Fruit fly (Drosophila melanogaster) whole organism, prepupa: ENCODE measurements around the gene Vajk3.

Experiments
- Blimp-1 ChIP-seq: fragments of 200-800 bp; sonication (Bioruptor generic); optimal IDR thresholded peaks from 3 replicates; lab custom pipeline; 2017; ENCODE audit warnings: missing biosample characterization, missing genetic modification characterization, mild to moderate bottlenecking, moderate library complexity, missing genetic modification reagents
- CG10669 ChIP-seq: fragments of 200-800 bp; sonication (Bioruptor generic); optimal IDR thresholded peaks from 3 replicates; lab custom pipeline; 2018; ENCODE audit warnings: missing biosample characterization, mild to moderate bottlenecking, missing genetic modification characterization, moderate library complexity
- CG11294 ChIP-seq: fragments of 200-800 bp; sonication (Bioruptor generic); IDR thresholded peaks from 2 replicates; pipeline ENCODE4 v1.3.6; 2022; ENCODE audit warnings: missing biosample characterization, missing genetic modification characterization
- CG11762 ChIP-seq: fragments of 200-800 bp; sonication (Bioruptor generic); optimal IDR thresholded peaks from 3 replicates; lab custom pipeline; 2016; ENCODE audit warnings: missing biosample characterization, missing genetic modification characterization; ENCODE audit not compliant: insufficient read depth
- CG11902 ChIP-seq: fragments of 200-800 bp; sonication (Bioruptor generic); optimal IDR thresholded peaks from 3 replicates; lab custom pipeline; 2016; ENCODE audit warnings: missing biosample characterization, missing genetic modification characterization
- CG1621 ChIP-seq: fragments of 200-800 bp; sonication (Bioruptor generic); optimal IDR thresholded peaks from 3 replicates; lab custom pipeline; 2018; ENCODE audit warnings: missing biosample characterization, mild to moderate bottlenecking, missing genetic modification characterization
- CG16779 ChIP-seq: fragments of 200-800 bp; sonication (Bioruptor generic); optimal IDR thresholded peaks from 3 replicates; lab custom pipeline; 2017; ENCODE audit warnings: missing biosample characterization, mild to moderate bottlenecking, missing genetic modification characterization
- CG3032 ChIP-seq: fragments of 200-800 bp; optimal IDR thresholded peaks from 2 replicates; lab custom pipeline; 2019; ENCODE audit warnings: missing biosample characterization, mild to moderate bottlenecking, missing genetic modification characterization, moderate library complexity
- CG32006 ChIP-seq: fragments of 200-800 bp; sonication (Bioruptor generic); optimal IDR thresholded peaks from 3 replicates; lab custom pipeline; 2017; ENCODE audit warnings: missing biosample characterization, mild to moderate bottlenecking, missing genetic modification characterization
- CG34406 ChIP-seq: fragments of 200-800 bp; sonication (Bioruptor generic); optimal IDR thresholded peaks from 3 replicates; lab custom pipeline; 2016; ENCODE audit warnings: missing biosample characterization, missing genetic modification characterization
- CG3919 ChIP-seq: fragments of 200-800 bp; sonication (Bioruptor generic); optimal IDR thresholded peaks from 3 replicates; lab custom pipeline; 2016; ENCODE audit warnings: missing biosample characterization, missing genetic modification characterization
- CG6163 ChIP-seq: fragments of 200-800 bp; sonication (Bioruptor generic); IDR thresholded peaks from 3 replicates; pipeline ENCODE4 v1.3.6; 2022; ENCODE audit warnings: missing biosample characterization, missing genetic modification characterization
- CG6276 ChIP-seq: fragments of 200-800 bp; sonication (Bioruptor generic); optimal IDR thresholded peaks from 2 replicates; lab custom pipeline; 2017; ENCODE audit warnings: missing biosample characterization, mild to moderate bottlenecking, missing genetic modification characterization
- CG6792 ChIP-seq: fragments of 200-800 bp; sonication (Bioruptor generic); optimal IDR thresholded peaks from 3 replicates; lab custom pipeline; 2016; ENCODE audit warnings: missing biosample characterization, missing genetic modification characterization
- CG6808 ChIP-seq: fragments of 200-800 bp; sonication (Bioruptor generic); optimal IDR thresholded peaks from 3 replicates; lab custom pipeline; 2017; ENCODE audit warnings: missing biosample characterization, missing genetic modification characterization, mild to moderate bottlenecking, moderate library complexity, missing genetic modification reagents
- CG6854 ChIP-seq: fragments of 200-800 bp; sonication (Bioruptor generic); optimal IDR thresholded peaks from 2 replicates; lab custom pipeline; 2017; ENCODE audit warnings: missing biosample characterization, mild to moderate bottlenecking, missing genetic modification characterization
- CG7368 ChIP-seq: fragments of 200-800 bp; sonication (Bioruptor generic); optimal IDR thresholded peaks from 3 replicates; lab custom pipeline; 2016; ENCODE audit warnings: missing biosample characterization, missing genetic modification characterization
- CG8119 ChIP-seq: fragments of 200-800 bp; sonication (Bioruptor generic); IDR thresholded peaks from 3 replicates; pipeline ENCODE4 v1.3.6; 2022; ENCODE audit warnings: missing biosample characterization, missing genetic modification characterization
- CG8319 ChIP-seq: fragments of 200-800 bp; sonication (Bioruptor generic); optimal IDR thresholded peaks from 3 replicates; lab custom pipeline; 2016; ENCODE audit warnings: missing biosample characterization, missing genetic modification characterization
- CG9139 ChIP-seq: fragments of 200-800 bp; sonication (Bioruptor generic); optimal IDR thresholded peaks from 3 replicates; lab custom pipeline; 2017; ENCODE audit warnings: missing biosample characterization, mild to moderate bottlenecking, missing genetic modification characterization
- Eip75B ChIP-seq: fragments of 200-800 bp; sonication (Bioruptor generic); optimal IDR thresholded peaks from 3 replicates; lab custom pipeline; 2016; ENCODE audit warnings: missing biosample characterization, missing genetic modification characterization
- Eip78C ChIP-seq: fragments of 200-800 bp; sonication (Bioruptor generic); peaks from one replicate; lab custom pipeline; 2016; ENCODE audit warnings: missing biosample characterization, missing genetic modification characterization
- Eip93F ChIP-seq: fragments of 200-800 bp; sonication (Bioruptor generic); optimal IDR thresholded peaks from 2 replicates; lab custom pipeline; 2016; ENCODE audit warnings: missing biosample characterization, mild to moderate bottlenecking, missing genetic modification characterization
- Ets21C ChIP-seq: fragments of 200-800 bp; sonication (Bioruptor generic); optimal IDR thresholded peaks from 3 replicates; lab custom pipeline; 2016; ENCODE audit warnings: missing biosample characterization, missing genetic modification characterization
- Ets96B ChIP-seq: fragments of 200-800 bp; optimal IDR thresholded peaks from 2 replicates; lab custom pipeline; 2019; ENCODE audit warnings: missing biosample characterization, mild to moderate bottlenecking, missing genetic modification characterization, moderate library complexity
- Gug ChIP-seq: fragments of 200-800 bp; sonication (Bioruptor generic); IDR thresholded peaks from 2 replicates; pipeline ENCODE4 v1.3.6; 2022; ENCODE audit warnings: missing biosample characterization, missing genetic modification characterization
- Hr38 ChIP-seq: sonication (Bioruptor generic); optimal IDR thresholded peaks from 2 replicates; lab custom pipeline; 2016; ENCODE audit warnings: missing biosample characterization, missing genetic modification characterization
- Hr39 ChIP-seq: fragments of 200-800 bp; sonication (Bioruptor generic); optimal IDR thresholded peaks from 2 replicates; lab custom pipeline; 2016; ENCODE audit warnings: missing biosample characterization, missing genetic modification characterization
- Lpt ChIP-seq: fragments of 200-800 bp; sonication (Bioruptor generic); optimal IDR thresholded peaks from 3 replicates; lab custom pipeline; 2016; ENCODE audit warnings: missing biosample characterization, missing genetic modification characterization
- Met ChIP-seq: fragments of 200-800 bp; sonication (Bioruptor generic); optimal IDR thresholded peaks from 3 replicates; lab custom pipeline; 2016; ENCODE audit warnings: missing biosample characterization, missing genetic modification characterization
- Smox ChIP-seq: fragments of 200-800 bp; sonication (Bioruptor generic); optimal IDR thresholded peaks from 3 replicates; lab custom pipeline; 2016; ENCODE audit warnings: missing biosample characterization, missing genetic modification characterization
- Sox102F ChIP-seq: fragments of 200-800 bp; sonication (Bioruptor generic); optimal IDR thresholded peaks from 2 replicates; lab custom pipeline; 2016; ENCODE audit warnings: missing biosample characterization, mild to moderate bottlenecking, missing genetic modification characterization
- Sox15 ChIP-seq: fragments of 200-800 bp; sonication (Bioruptor generic); optimal IDR thresholded peaks from 3 replicates; lab custom pipeline; 2016; ENCODE audit warnings: missing biosample characterization, missing genetic modification characterization
- achi ChIP-seq: fragments of 200-800 bp; sonication (Bioruptor generic); optimal IDR thresholded peaks from 3 replicates; lab custom pipeline; 2016; ENCODE audit warnings: missing biosample characterization, missing genetic modification characterization
- acj6 ChIP-seq: fragments of 200-800 bp; sonication (Bioruptor generic); optimal IDR thresholded peaks from 3 replicates; lab custom pipeline; 2016; ENCODE audit warnings: missing biosample characterization, missing genetic modification characterization
- dac ChIP-seq: fragments of 200-800 bp; sonication (Bioruptor generic); optimal IDR thresholded peaks from 2 replicates; lab custom pipeline; 2017; ENCODE audit warnings: missing biosample characterization, mild to moderate bottlenecking, missing genetic modification characterization
- eg ChIP-seq: fragments of 200-800 bp; sonication (Bioruptor generic); IDR thresholded peaks from 3 replicates; pipeline ENCODE4 v1.3.6; 2022; ENCODE audit warnings: missing biosample characterization, missing genetic modification characterization
- fd59A ChIP-seq: fragments of 200-800 bp; sonication (Bioruptor generic); optimal IDR thresholded peaks from 2 replicates; lab custom pipeline; 2017; ENCODE audit warnings: missing biosample characterization, mild to moderate bottlenecking, missing genetic modification characterization, missing genetic modification reagents
- net ChIP-seq: fragments of 200-800 bp; sonication (Bioruptor generic); optimal IDR thresholded peaks from 3 replicates; lab custom pipeline; 2016; ENCODE audit warnings: missing biosample characterization, missing genetic modification characterization
- pdm3 ChIP-seq: fragments of 200-800 bp; sonication (Bioruptor generic); optimal IDR thresholded peaks from 3 replicates; lab custom pipeline; 2016; ENCODE audit warnings: missing biosample characterization, missing genetic modification characterization
- salr ChIP-seq, 2 experiments: fragments of 200-800 bp; sonication (Bioruptor generic); optimal IDR thresholded peaks; 3 replicates each; lab custom pipeline; 2016 to 2018; ENCODE audit warnings: missing biosample characterization in 2 of 2, missing genetic modification characterization in 2 of 2, mild to moderate bottlenecking in 1 of 2
- spab ChIP-seq: fragments of 200-800 bp; sonication (Bioruptor generic); optimal IDR thresholded peaks from 2 replicates; lab custom pipeline; 2017; ENCODE audit warnings: missing biosample characterization, mild to moderate bottlenecking, missing genetic modification characterization, missing genetic modification reagents
- ss ChIP-seq, 2 experiments: fragments of 200-800 bp; sonication (Bioruptor generic); optimal IDR thresholded peaks; 2 replicates in 1 of 2; 3 replicates in 1 of 2; lab custom pipeline; 2017 to 2018; ENCODE audit warnings: mild to moderate bottlenecking in 2 of 2, missing biosample characterization in 2 of 2, missing genetic modification characterization in 2 of 2, moderate library complexity in 1 of 2
- svp ChIP-seq: fragments of 200-800 bp; sonication (Bioruptor generic); peaks from one replicate; lab custom pipeline; 2016; ENCODE audit warnings: missing biosample characterization, missing genetic modification characterization
- topi ChIP-seq: fragments of 200-800 bp; sonication (Bioruptor generic); optimal IDR thresholded peaks from 3 replicates; lab custom pipeline; 2016; ENCODE audit warnings: missing biosample characterization, missing genetic modification characterization

Vajk3 gene

DNA sequence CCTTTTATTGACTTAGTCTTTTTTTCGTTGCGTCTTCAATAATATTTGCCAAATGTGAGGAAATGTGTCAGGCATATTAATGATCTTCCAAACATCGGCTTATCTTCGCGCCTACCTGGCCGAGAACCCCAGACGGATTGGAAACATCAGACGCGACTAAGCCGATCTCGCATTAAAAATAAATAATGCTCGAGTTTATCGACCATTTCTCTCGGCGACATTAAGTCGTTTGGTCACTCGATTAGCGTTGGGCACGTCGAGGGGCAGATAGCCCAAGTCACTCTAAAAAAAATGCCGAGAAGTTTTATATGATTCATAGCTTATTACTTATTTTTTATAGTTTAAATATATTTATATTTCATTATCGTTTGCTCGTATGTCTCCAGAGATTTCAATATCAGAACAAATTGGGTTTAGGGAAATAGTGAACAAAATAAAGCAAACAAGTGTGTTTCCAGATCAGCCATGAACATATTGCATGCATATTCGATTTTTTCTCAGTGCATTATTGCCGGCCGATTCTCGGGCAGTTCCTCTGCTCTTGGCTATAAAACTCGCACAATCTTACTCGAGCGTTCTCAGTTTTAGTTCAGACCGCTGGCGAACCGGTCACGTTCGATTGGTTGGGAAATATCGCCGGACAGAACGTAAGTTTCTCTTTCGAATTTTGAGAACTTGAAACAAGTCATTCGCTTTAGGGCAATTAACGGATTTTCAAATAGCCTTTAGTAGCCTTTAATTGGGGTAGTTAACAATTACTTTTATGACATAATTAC lies 42.0 kb downstream of the Vajk3 start, which contains the start of gene Ance (continued):
- TF ChIP-seq CG16779 (peak; percentile 19), CG1621 (tag; lab: Kevin White, UChicago) (peak; percentile 68), CG8119 (peak; percentile 34; the same call in 1 of the 3 replicates), CG11762 (no peak), CG6792 (GFP tag; lab: Kevin White, UChicago) (peak; percentile 32), ss (GFP tag; optimal IDR thresholded peaks at IDR 0.05; lab: Kevin White, UChicago) (peak; percentile 76 to 85), Eip93F (GFP tag; lab: Kevin White, UChicago) (no peak), Ets96B (tag; lab: Kevin White, UChicago) (peak; percentile 76), Hr39 (no peak), Sox102F (GFP tag; lab: Kevin White, UChicago) (peak; percentile 46), salr (GFP tag; optimal IDR thresholded peaks at IDR 0.05; lab: Kevin White, UChicago) (no peak), Lpt (GFP tag; lab: Kevin White, UChicago) (no peak), achi (GFP tag; lab: Kevin White, UChicago) (no peak), Met (peak; percentile 50), Eip75B (GFP tag; lab: Kevin White, UChicago) (peak; percentile 44), CG3919 (GFP tag; lab: Kevin White, UChicago) (peak; percentile 56), CG7368 (GFP tag; lab: Kevin White, UChicago) (peak; percentile 15), CG9139 (peak; percentile 68), CG6163 (GFP tag; lab: Robert Waterston, UW) (peak; percentile 61), Eip78C (GFP tag; lab: Kevin White, UChicago) (peak; percentile 81), eg (GFP tag; lab: Robert Waterston, UW) (peak; percentile 32; the same call in 1 of the 3 replicates), CG6854 (no peak), CG6808 (GFP tag; lab: Kevin White, UChicago) (peak; percentile 47), net (GFP tag; lab: Kevin White, UChicago) (peak; percentile 23)

- TF ChIP-seq CG16779 (no peak), CG10669 (GFP tag; lab: Kevin White, UChicago) (no peak), CG11902 (peak; percentile 79), CG1621 (tag; lab: Kevin White, UChicago) (no peak), CG6276 (GFP tag; lab: Kevin White, UChicago) (peak; percentile 31), Smox (GFP tag; lab: Kevin White, UChicago) (no peak), dac (GFP tag; lab: Kevin White, UChicago) (peak; percentile 89), spab (GFP tag; lab: Kevin White, UChicago) (no peak), Hr38 (GFP tag; lab: Kevin White, UChicago) (no peak), svp (peak; percentile 92), topi (peak; percentile 87), salr (GFP tag; optimal IDR thresholded peaks at IDR 0.05; lab: Kevin White, UChicago) (peak; percentile 60 to 78), CG8119 (peak; percentile 58), fd59A (GFP tag; lab: Kevin White, UChicago) (peak; percentile 58), net (GFP tag; lab: Kevin White, UChicago) (peak; percentile 73), CG34406 (peak; percentile 69), Blimp-1 (GFP tag; lab: Kevin White, UChicago) (peak; percentile 12), pdm3 (GFP tag; lab: Kevin White, UChicago) (no peak), Lpt (GFP tag; lab: Kevin White, UChicago) (peak; percentile 62), acj6 (GFP tag; lab: Kevin White, UChicago) (no peak), CG3032 (peak; percentile 70), CG6854 (peak; percentile 55), eg (GFP tag; lab: Robert Waterston, UW) (peak; percentile 90), achi (GFP tag; lab: Kevin White, UChicago) (no peak), Gug (GFP tag; lab: Robert Waterston, UW) (peak; percentile 72), Sox102F (GFP tag; lab: Kevin White, UChicago) (peak; percentile 84), CG8319 (GFP tag; lab: Kevin White, UChicago) (no peak), CG11294 (peak; percentile 80), CG6808 (GFP tag; lab: Kevin White, UChicago) (no peak), CG32006 (GFP tag; lab: Kevin White, UChicago) (no peak), Met (peak; percentile 81), Eip75B (GFP tag; lab: Kevin White, UChicago) (no peak), CG6163 (GFP tag; lab: Robert Waterston, UW) (peak; percentile 91), Ets96B (tag; lab: Kevin White, UChicago) (peak; percentile 57), Ets21C (peak; percentile 89), Sox15 (peak; percentile 86)
These were observed 42.9 kb downstream of the Vajk3 start, which contains the start of gene Smg5 for dm6 chr2L:13904331-13904911. TSS of gene Smg5 (minus strand) at chr2L:13904661.
